Fruit fly (Drosophila melanogaster): Measurements from ENCODE around the gene Dic61B.

Gene Dic61B

dm6 chr3L:131998-132693 is 20.2 kb downstream of the Dic61B start:
- TF ChIP-seq CG7045 (GFP tag; optimal IDR thresholded peaks at IDR 0.05): no peak
- TF ChIP-seq CG5204 (GFP tag; optimal IDR thresholded peaks at IDR 0.05): peak; percentile 50
- TF ChIP-seq ovo (GFP tag; optimal IDR thresholded peaks at IDR 0.05): no peak
- peak; percentile 40 for TF ChIP-seq Mnt (GFP tag; optimal IDR thresholded peaks at IDR 0.05)
- TF ChIP-seq kay (GFP tag; ENCODE audit: borderline replicate concordance): peak; percentile 44
- no peak for TF ChIP-seq toe (GFP tag; optimal IDR thresholded peaks at IDR 0.05)
- TF ChIP-seq CG12768 (GFP tag; optimal IDR thresholded peaks at IDR 0.05): peak; percentile 96
- no peak for TF ChIP-seq CG11617 (GFP tag; optimal IDR thresholded peaks at IDR 0.05)
- TF ChIP-seq cic (GFP tag; optimal IDR thresholded peaks at IDR 0.05): peak; percentile 81
- no peak for TF ChIP-seq bab1 (GFP tag; optimal IDR thresholded peaks at IDR 0.05)
- TF ChIP-seq CG1620 (GFP tag; optimal IDR thresholded peaks at IDR 0.05): no peak
- TF ChIP-seq CG14711 (tag; optimal IDR thresholded peaks at IDR 0.05): no peak
- no peak for TF ChIP-seq Crg-1 (GFP tag; optimal IDR thresholded peaks at IDR 0.05)
- no peak for TF ChIP-seq CG7101 (tag; optimal IDR thresholded peaks at IDR 0.05)
- peak; percentile 57 for TF ChIP-seq Hr96 (GFP tag; optimal IDR thresholded peaks at IDR 0.05)
- peak; percentile 50 for TF ChIP-seq Clk (GFP tag; optimal IDR thresholded peaks at IDR 0.05)
- no peak for TF ChIP-seq pad (GFP tag; optimal IDR thresholded peaks at IDR 0.05)
- no peak for TF ChIP-seq cnc (optimal IDR thresholded peaks at IDR 0.05)
- TF ChIP-seq tj (GFP tag; optimal IDR thresholded peaks at IDR 0.05): peak; percentile 74
- peak; percentile 34 for TF ChIP-seq CG33017 (tag; optimal IDR thresholded peaks at IDR 0.05)

DNA sequence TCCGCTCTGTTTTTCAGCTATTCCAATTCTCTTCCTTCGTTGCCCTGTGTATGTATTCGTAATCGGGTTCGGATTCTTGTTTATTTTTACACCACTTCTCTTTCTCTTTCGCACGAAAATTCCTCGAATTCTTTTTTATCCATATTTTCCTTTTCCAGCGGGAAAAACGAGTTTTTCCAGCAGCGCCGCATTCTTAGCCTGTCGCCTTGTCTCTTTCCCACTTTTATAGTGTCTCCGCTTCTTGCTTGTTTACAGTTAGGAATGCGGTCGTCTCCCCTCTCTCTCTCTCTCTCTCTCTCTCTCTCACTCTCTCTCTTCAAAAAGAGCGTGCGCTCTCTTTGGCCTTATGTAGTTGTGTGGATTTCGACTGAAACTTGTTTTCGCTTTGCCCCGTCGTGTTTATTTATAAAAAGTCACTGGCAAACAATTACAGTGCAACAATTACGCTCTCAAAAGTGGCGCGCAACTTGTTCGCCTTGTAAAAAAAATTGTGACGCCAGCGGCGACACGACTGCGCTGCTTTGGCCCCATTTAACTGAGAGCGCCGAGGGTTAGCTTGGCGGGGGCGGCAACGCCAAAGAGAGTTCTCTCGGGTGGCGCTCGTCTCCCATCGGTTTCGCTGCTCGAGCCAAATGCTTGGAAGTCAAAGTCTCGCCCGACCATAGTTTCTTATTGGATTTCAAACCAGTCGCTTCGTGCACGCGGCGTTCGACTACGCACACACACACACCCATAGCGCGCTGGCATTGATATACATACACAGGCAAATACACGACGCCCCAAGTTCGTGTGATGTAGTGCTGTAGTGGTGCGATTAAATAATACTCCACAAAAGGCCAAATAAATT is 21.0 kb downstream of the Dic61B start:
- TF ChIP-seq bab1 (GFP tag; optimal IDR thresholded peaks at IDR 0.05) (peak; percentile 41), cnc (optimal IDR thresholded peaks at IDR 0.05) (peak in 1 of 2 experiments; percentile 44), CG7045 (GFP tag; optimal IDR thresholded peaks at IDR 0.05) (peak; percentile 20), CG33017 (tag; optimal IDR thresholded peaks at IDR 0.05) (peak; percentile 63), CG1620 (GFP tag; optimal IDR thresholded peaks at IDR 0.05) (peak; percentile 10), CG12768 (GFP tag; optimal IDR thresholded peaks at IDR 0.05) (peak; percentile 91), pad (GFP tag; optimal IDR thresholded peaks at IDR 0.05) (peak; percentile 89), CG7101 (tag; optimal IDR thresholded peaks at IDR 0.05) (peak; percentile 59), Mnt (GFP tag; optimal IDR thresholded peaks at IDR 0.05) (peak; percentile 84), kay (GFP tag; ENCODE audit: borderline replicate concordance) (peak; percentile 97), Clk (GFP tag; optimal IDR thresholded peaks at IDR 0.05) (peak; percentile 56), CG14711 (tag; optimal IDR thresholded peaks at IDR 0.05) (no peak), cic (GFP tag; optimal IDR thresholded peaks at IDR 0.05) (peak; percentile 98), CG11617 (GFP tag; optimal IDR thresholded peaks at IDR 0.05) (peak; percentile 70), toe (GFP tag; optimal IDR thresholded peaks at IDR 0.05) (peak; percentile 74), ovo (GFP tag; optimal IDR thresholded peaks at IDR 0.05) (peak; percentile 97), CG5204 (GFP tag; optimal IDR thresholded peaks at IDR 0.05) (no peak), Crg-1 (GFP tag; optimal IDR thresholded peaks at IDR 0.05) (no peak), Hr96 (GFP tag; optimal IDR thresholded peaks at IDR 0.05) (peak; percentile 49), tj (GFP tag; optimal IDR thresholded peaks at IDR 0.05) (peak; percentile 60)

DNA sequence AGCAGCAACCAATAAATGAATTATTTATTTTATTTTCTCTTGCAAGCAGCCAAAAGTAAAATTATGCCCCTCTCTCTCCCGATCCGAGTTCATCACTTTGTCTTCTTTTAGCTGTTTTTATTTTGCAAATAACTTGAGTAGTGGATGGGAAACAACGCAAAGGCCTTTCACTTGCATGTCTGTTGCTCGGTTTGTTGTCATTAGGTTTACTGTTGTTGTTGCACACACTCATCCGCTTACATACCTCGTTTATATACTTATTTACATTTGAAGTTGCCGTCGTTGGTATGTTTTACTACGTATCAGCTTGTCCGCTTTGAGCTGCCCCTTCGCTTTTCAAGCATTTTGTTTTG is 21.6 kb downstream of the Dic61B start:
- TF ChIP-seq kay (GFP tag; ENCODE audit: borderline replicate concordance): peak; percentile 93
- no peak for TF ChIP-seq CG14711 (tag; optimal IDR thresholded peaks at IDR 0.05)

- TF ChIP-seq CG33017 (tag; optimal IDR thresholded peaks at IDR 0.05) (no peak), bab1 (GFP tag; optimal IDR thresholded peaks at IDR 0.05) (peak; percentile 49), Mnt (GFP tag; optimal IDR thresholded peaks at IDR 0.05) (peak; percentile 64), CG1620 (GFP tag; optimal IDR thresholded peaks at IDR 0.05) (no peak), ovo (GFP tag; optimal IDR thresholded peaks at IDR 0.05) (peak; percentile 76), CG7045 (GFP tag; optimal IDR thresholded peaks at IDR 0.05) (no peak), Hr96 (GFP tag; optimal IDR thresholded peaks at IDR 0.05) (no peak), pad (GFP tag; optimal IDR thresholded peaks at IDR 0.05) (peak; percentile 71), toe (GFP tag; optimal IDR thresholded peaks at IDR 0.05) (no peak), kay (GFP tag; ENCODE audit: borderline replicate concordance) (peak; percentile 47), cic (GFP tag; optimal IDR thresholded peaks at IDR 0.05) (peak; percentile 92), Clk (GFP tag; optimal IDR thresholded peaks at IDR 0.05) (no peak), CG11617 (GFP tag; optimal IDR thresholded peaks at IDR 0.05) (peak; percentile 47), Crg-1 (GFP tag; optimal IDR thresholded peaks at IDR 0.05) (peak; percentile 15), CG5204 (GFP tag; optimal IDR thresholded peaks at IDR 0.05) (no peak), CG7101 (tag; optimal IDR thresholded peaks at IDR 0.05) (peak; percentile 17), cnc (optimal IDR thresholded peaks at IDR 0.05) (no peak), CG12768 (GFP tag; optimal IDR thresholded peaks at IDR 0.05) (peak; percentile 63), tj (GFP tag; optimal IDR thresholded peaks at IDR 0.05) (peak; percentile 63), CG14711 (tag; optimal IDR thresholded peaks at IDR 0.05) (no peak)
Observed at dm6 chr3L:129311-129816, 23.0 kb downstream of the Dic61B start, which contains the start of gene Pdk1. Pdk1 (plus strand) TSS chr3L:129450.

Measured in whole organism, adult.